Worm (Caenorhabditis elegans): ENCODE data around the gene Y39D8A.1.

Y39D8A.1 gene

DNA sequence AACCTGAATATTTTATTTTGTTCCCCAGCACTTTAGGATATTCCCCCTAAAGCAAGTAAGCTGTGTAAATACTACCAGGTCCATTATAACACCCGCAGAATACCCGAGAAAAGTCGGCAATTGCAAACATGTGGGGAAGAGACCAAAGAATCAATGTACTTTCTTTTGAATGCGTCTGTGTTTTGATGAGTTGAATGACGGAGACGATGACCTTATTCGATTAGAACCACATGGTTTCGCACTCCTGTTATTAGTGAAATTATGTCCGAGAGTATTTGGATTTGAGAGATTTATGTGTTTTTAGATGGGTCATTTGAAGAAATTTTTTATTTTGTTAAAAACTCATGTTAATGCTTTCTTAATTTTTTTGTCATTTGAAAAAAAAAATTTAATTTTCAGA is 46.8 kb downstream of the Y39D8A.1 start:
- no peak for TF ChIP-seq akir-1 (GFP tag; optimal IDR thresholded peaks at IDR 0.05)
- no peak for TF ChIP-seq aptf-3 (GFP tag; IDR thresholded peaks at IDR 0.05)
- TF ChIP-seq pha-4 (tag; optimal IDR thresholded peaks at IDR 0.05): no peak
- TF ChIP-seq Y95B8A.8 (GFP tag; IDR thresholded peaks at IDR 0.05): no peak
- no peak for TF ChIP-seq B0261.1 (tag; optimal IDR thresholded peaks at IDR 0.05)
- no peak for TF ChIP-seq madf-8 (GFP tag; conservative IDR thresholded peaks at IDR 0.05)
- no peak for TF ChIP-seq cebp-2 (GFP tag; IDR thresholded peaks at IDR 0.05)
- no peak for TF ChIP-seq aptf-2 (GFP tag; conservative IDR thresholded peaks at IDR 0.05)
- TF ChIP-seq Y53G8AR.9 (GFP tag; conservative IDR thresholded peaks at IDR 0.05): no peak

DNA sequence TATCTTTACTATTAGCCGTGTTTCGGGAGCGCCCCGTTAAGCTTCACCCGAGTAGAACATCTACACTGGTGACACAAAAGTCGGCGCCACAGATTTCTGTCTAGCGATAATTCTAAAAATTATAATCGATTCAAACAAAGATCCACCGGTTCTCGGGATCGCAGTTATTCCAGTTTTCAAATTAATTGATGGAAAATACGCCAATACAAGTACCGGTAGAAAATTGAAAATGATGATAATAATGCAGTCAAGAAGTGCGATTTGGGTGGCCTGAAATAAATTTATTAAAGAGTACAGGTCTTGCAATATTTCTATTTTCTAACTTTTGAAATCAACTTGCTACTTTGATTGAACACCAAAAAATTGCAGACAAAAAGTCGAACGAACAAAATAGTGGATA is 49.0 kb downstream of the Y39D8A.1 start:
- TF ChIP-seq mel-28 (tag; optimal IDR thresholded peaks at IDR 0.05; ENCODE audit: borderline replicate concordance) (no peak), Y53F4B.3 (GFP tag; IDR thresholded peaks at IDR 0.05) (no peak), ztf-25 (GFP tag; IDR thresholded peaks at IDR 0.05) (no peak)

DNA sequence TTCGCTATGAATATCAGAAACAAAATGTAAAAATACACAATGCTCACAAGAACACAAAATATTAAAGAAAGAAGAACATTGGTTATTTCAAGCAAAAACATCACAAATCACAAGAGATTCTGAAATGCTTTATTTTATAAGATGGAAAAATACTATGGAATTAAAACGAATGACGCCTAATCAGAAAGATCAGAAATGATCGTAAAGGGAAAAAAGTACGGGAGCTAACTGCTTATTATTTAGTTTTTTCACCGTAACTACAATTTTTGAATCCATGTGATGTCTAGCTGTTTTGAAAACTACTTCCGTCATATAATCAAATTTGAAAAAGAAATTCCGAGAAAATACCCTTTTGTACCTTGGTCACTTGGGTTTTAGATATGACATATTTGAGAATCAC is 49.9 kb downstream of the Y39D8A.1 start, which contains the start of gene srbc-57:
srbc-57 (minus strand) TSS at position 101 of the 400 bp plus-strand sequence.
- TF ChIP-seq F10E7.11 (tag; optimal IDR thresholded peaks at IDR 0.05) (no peak), ceh-100 (GFP tag; IDR thresholded peaks at IDR 0.05) (no peak), F57A8.1 (GFP tag; optimal IDR thresholded peaks at IDR 0.05) (no peak), ets-4 (GFP tag; optimal IDR thresholded peaks at IDR 0.05) (no peak), fkh-3 (tag; optimal IDR thresholded peaks at IDR 0.05) (no peak), K12H6.12 (tag; optimal IDR thresholded peaks at IDR 0.05) (no peak), aptf-3 (GFP tag; IDR thresholded peaks at IDR 0.05) (no peak), athp-1 (tag; optimal IDR thresholded peaks at IDR 0.05) (no peak), ztf-26 (tag; optimal IDR thresholded peaks at IDR 0.05) (no peak), aptf-2 (GFP tag; conservative IDR thresholded peaks at IDR 0.05) (no peak), snpc-1.3 (tag; optimal IDR thresholded peaks at IDR 0.05; ENCODE audit: insufficient read depth) (no peak), lin-26 (GFP tag; IDR thresholded peaks at IDR 0.05) (no peak), egl-44 (GFP tag; IDR thresholded peaks at IDR 0.05) (no peak), repo-1 (tag; optimal IDR thresholded peaks at IDR 0.05) (no peak), F52B5.7 (tag; optimal IDR thresholded peaks at IDR 0.05) (no peak), nhr-90 (tag; optimal IDR thresholded peaks at IDR 0.05) (no peak), somi-1 (GFP tag; optimal IDR thresholded peaks at IDR 0.05) (no peak), ceh-91 (GFP tag; IDR thresholded peaks at IDR 0.05) (no peak), sdz-38 (tag; optimal IDR thresholded peaks at IDR 0.05) (no peak), nhr-179 (tag; optimal IDR thresholded peaks at IDR 0.05) (no peak)

Measured in whole organism, young adult.